Fruit fly (Drosophila melanogaster): Measurements from ENCODE around the gene CG17329.
A peak's percentile ranks its signal among the peaks of the same experiment; 100 is the strongest.

The CG17329 gene

DNA sequence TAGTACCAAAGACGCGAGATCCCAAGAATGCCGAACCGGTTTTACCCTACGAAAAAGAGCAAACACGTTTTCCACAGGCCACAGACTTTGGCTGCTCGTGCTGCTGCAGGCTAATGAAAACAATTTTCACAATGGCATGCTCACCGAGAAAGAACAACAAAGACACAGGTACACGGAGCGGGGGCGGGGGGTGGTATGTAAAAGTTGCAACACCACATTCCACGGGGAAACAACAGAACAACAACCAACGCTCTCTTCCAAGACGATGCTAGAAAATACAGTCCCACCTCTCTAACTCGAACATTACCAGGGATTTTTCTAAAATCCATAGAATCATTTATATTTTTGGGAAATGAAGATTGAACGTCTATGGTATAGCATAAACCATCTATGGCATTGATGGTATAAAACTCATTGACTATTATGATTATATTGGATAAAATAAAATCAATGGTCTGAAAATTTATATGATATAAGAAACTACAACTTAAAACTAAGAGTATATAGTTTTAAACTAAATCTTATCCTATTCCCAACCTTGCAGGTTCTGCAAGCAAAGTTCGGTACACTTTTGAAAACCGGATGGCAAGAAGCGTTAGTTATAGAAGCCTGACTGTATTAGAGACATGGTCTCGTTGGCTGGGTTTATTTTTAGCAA is 9.5 kb upstream of the CG17329 start:
- no peak for TF ChIP-seq h (optimal IDR thresholded peaks at IDR 0.05)
- no peak for TF ChIP-seq insv (optimal IDR thresholded peaks at IDR 0.05)
- TF ChIP-seq psq (optimal IDR thresholded peaks at IDR 0.05): no peak
- no peak for TF ChIP-seq Myc (optimal IDR thresholded peaks at IDR 0.05)
- no peak for TF ChIP-seq Sin3A (optimal IDR thresholded peaks at IDR 0.05)
- no peak for TF ChIP-seq ttk (optimal IDR thresholded peaks at IDR 0.05)

DNA sequence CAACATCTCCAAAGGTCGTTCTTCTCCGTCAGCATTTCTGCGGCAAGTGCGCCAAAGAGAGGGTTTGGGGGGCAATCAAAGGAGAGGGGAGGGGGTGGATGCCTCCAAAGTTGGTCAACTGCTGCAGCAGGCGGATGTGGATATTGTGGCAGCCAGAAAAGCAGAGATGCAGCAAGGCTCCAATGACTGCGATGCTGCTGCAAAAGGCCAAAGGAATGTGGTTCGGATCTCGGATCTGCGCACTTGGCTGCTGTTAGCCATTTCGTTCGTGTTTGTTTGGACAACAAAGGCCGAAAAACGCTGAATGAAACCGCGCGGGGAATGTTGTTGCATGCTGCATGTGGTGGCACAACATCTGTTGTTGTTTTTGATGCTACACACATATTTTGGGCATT is 9.0 kb upstream of the CG17329 start:
- no peak for TF ChIP-seq Sin3A (optimal IDR thresholded peaks at IDR 0.05)
- no peak for TF ChIP-seq ttk (optimal IDR thresholded peaks at IDR 0.05)
- no peak for TF ChIP-seq h (optimal IDR thresholded peaks at IDR 0.05)
- TF ChIP-seq psq (optimal IDR thresholded peaks at IDR 0.05): no peak
- TF ChIP-seq Myc (optimal IDR thresholded peaks at IDR 0.05): no peak
- no peak for TF ChIP-seq insv (optimal IDR thresholded peaks at IDR 0.05)

DNA sequence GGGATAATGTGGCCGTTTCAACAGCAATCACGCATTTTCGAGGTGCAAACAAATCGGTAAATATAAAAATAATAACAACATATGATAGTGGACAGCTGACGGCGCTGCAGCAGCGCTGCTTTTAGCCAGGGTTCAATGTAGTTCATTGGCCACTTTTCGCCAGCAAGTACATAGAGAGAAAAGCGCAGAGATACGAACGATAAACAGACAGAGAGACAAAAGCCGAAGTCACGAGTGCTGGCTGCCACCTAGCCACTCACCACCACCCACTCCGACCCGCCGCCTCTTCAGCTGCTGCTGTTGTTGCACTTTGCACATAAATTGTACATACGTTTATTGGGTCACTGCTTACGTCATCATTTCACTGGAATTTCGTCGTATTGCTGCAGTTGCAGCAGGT is 8.2 kb upstream of the CG17329 start:
- TF ChIP-seq ttk (optimal IDR thresholded peaks at IDR 0.05) (no peak), h (optimal IDR thresholded peaks at IDR 0.05) (no peak), psq (optimal IDR thresholded peaks at IDR 0.05) (no peak), insv (optimal IDR thresholded peaks at IDR 0.05) (no peak), Sin3A (optimal IDR thresholded peaks at IDR 0.05) (no peak), Myc (optimal IDR thresholded peaks at IDR 0.05) (no peak)

DNA sequence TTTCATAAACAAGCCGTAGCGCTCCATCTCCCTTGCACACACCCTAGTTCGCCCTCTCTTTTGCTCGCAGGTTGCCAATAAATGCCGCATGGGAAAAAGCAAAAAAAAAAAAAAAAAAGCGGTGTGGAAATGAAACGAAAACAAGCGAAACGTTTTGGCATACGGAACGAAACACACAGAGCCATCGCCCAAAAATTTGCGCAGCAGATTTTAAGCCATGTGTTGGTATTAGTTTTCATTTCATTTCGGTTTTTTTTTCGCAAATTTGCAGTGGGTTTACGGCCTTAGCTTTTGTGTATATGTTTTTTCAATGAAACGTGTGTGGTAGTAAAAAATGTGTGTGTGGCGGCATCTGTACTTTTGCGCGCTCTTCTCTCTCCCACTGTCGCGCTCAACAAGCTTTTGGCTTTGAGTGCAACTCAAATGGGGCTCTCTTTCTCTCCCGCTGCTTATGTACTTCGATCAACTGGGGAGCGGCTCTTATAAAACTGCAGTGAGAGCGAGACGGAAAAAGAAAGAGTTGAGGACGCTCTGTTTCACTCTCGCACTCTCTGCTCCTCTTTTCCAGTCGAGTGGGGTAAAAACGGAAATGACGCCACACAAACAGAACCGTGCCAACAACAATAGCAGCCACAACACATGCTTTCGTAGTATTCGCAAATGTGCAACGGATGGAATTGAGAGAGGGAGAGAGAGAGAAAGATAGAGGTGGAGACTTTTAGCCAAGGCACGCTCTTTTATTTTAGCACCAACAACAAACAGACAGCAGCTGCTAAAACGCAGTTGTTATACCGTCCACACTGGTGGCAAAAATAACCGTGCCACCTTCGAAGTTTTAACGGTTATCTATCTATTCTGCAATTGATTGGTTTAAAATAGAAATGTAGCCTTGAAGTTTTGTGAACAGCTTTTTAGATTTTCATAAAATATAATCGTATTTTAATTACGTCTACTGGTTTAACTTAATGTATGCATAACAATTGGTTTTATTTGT is 6.5 kb upstream of the CG17329 start:
- TF ChIP-seq ttk (optimal IDR thresholded peaks at IDR 0.05) (no peak), Sin3A (optimal IDR thresholded peaks at IDR 0.05) (no peak), insv (optimal IDR thresholded peaks at IDR 0.05) (no peak), h (optimal IDR thresholded peaks at IDR 0.05) (no peak), psq (optimal IDR thresholded peaks at IDR 0.05) (no peak), Myc (optimal IDR thresholded peaks at IDR 0.05) (no peak)

DNA sequence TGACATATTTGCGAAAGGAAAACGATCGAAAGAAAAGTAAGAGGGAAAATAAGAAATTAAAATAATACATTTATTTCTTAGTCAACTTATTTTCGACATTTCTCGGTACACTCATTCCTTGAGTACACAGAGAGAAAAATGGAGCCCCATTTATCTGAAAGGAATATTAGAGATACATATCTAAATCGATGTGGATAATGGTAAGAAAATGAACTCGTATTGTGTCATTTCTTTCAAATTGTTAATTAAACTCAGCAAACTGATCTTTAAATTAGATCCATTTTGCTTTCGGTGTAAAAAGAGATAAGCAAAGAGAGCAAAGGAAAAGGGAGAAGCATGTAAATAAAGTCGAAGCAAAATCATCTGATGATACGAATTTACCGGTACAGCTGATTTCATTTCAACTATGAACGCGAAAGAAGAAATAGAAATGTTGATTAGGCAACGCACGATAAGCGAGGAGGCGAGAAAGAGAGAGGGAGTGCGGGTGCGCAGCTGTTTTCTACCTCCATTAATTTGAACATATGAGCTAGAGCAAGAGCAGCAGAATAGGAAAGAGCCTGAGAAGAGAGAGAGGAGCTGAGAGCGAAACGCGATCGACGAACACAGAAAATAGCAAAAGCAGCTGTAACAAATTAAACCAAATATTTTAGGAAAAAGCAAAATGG is 5.3 kb upstream of the CG17329 start:
- TF ChIP-seq h (optimal IDR thresholded peaks at IDR 0.05): no peak
- TF ChIP-seq Sin3A (optimal IDR thresholded peaks at IDR 0.05): no peak
- TF ChIP-seq ttk (optimal IDR thresholded peaks at IDR 0.05): no peak
- no peak for TF ChIP-seq Myc (optimal IDR thresholded peaks at IDR 0.05)

DNA sequence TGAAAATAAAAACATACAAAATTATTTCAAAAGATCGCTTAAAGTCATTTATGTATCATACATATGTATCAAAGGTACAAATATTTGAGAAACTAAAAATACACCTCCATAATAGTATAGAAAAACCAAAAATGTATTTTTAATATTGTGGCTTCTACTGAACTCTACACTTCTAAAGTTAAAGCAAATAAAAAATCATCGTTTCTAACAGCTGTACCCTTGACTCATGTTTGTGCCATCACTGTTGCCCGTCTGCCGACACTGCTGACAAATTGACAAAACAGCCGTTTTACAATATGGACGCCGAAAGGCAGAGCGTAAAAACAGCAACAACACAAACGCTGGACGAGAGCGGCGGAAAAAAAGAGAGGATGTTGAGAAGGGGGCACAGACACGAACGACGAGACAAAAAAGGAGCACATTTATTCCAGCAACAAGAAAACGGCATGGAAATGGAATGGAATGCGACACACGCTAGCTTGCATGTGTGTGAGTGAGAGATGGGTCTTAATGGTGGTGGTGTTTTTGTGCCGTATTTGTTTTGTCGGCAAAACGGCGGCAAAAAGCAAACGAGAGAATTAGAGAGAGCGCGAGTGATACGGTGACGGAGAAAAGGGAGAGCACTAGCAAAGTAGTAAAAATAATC is 4.6 kb upstream of the CG17329 start:
- no peak for TF ChIP-seq Myc (optimal IDR thresholded peaks at IDR 0.05)
- TF ChIP-seq Sin3A (optimal IDR thresholded peaks at IDR 0.05): no peak
- TF ChIP-seq psq (optimal IDR thresholded peaks at IDR 0.05): peak; percentile 89
- no peak for TF ChIP-seq ttk (optimal IDR thresholded peaks at IDR 0.05)
- TF ChIP-seq h (optimal IDR thresholded peaks at IDR 0.05): no peak
- TF ChIP-seq insv (optimal IDR thresholded peaks at IDR 0.05): no peak

DNA sequence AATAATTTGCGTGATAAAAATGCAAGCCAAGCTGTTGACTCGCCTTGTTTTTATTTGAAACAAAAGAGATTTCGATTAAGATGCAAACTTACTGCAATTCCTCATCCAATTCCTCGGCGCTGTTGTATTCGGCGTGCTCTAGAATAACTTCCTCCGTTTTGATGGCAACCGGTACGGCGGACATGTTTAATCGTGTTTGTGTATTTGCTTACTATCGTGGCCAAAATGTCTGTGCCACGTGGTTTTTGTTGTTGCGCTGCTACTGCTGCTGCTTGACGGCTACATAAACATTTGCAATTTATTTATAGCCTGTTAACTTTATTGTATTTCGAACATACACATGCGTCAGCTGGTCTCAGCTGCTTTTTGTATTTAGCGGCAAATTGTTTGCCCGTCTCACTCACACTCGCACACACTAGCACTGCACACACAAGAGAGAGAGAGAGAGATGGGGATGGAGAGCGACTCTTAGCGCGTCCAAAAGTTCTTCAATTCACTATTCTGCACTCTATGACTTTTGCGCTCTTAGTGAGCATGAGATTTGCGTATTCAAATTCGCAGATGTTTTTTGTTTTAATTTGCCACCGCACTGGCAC is 4.0 kb upstream of the CG17329 start:
- no peak for TF ChIP-seq ttk (optimal IDR thresholded peaks at IDR 0.05)
- no peak for TF ChIP-seq Sin3A (optimal IDR thresholded peaks at IDR 0.05)
- TF ChIP-seq insv (optimal IDR thresholded peaks at IDR 0.05): no peak
- TF ChIP-seq h (optimal IDR thresholded peaks at IDR 0.05): no peak
- TF ChIP-seq Myc (optimal IDR thresholded peaks at IDR 0.05): no peak
- TF ChIP-seq psq (optimal IDR thresholded peaks at IDR 0.05): no peak

DNA sequence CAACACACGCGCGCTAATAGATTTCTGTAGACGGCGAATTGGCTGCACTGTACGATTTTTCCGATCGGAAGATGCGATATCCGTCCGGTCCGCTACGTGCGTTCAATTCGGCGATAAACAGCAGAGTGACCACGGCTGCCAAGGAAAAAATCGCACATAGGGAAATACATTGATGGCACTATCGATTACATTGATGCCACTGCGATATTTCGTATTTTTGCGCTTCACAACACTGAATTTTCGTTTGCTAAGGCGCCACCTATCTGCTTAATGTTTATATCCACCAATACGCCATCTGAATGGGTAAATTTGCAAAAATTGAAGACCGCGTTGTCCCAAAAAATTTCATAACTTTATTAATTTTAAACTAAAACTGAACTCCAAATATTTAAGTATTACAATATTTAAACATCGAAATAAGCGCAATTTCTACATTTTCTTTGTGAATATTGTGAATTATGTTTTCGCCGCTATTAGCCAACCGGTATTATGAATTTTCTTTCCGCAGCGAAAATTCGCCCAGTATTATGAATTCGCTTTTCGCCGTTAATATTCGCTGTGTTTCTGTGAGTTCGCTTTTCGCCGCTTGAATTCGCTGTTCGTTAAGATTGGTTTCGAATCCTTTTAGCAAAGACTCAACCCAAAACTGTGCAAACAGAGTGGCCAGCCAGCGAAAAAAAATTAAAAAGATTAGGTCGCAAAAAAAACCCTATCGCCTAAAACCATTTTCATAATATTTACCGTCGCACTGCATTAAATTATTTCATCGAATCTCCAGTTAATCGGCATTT is 3.3 kb upstream of the CG17329 start, which contains the start of the genes crp and pkaap:
Gene crp, minus strand, starts transcription at position 129 of the 791 bp plus-strand sequence.
Gene pkaap, plus strand, starts transcription at position 689 of the 791 bp plus-strand sequence.
- TF ChIP-seq Sin3A (optimal IDR thresholded peaks at IDR 0.05) (no peak), Myc (optimal IDR thresholded peaks at IDR 0.05) (no peak)

DNA sequence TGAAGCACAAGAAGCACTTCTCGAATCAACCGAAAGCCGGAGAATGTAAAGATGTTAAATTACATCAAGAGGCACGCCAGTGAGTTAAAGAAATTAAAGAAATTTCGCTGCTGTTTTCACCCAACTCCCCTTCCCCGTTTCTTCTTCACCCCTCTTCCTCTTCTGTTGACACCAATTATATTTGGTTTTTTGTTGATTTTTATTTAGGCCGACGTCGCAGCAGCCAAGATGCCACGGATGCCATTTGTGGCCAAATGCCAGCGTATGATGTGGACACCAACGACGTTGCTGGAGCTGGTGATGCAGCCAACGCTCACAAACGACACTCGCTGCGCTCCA is 2.7 kb upstream of the CG17329 start:
- no peak for TF ChIP-seq Myc (optimal IDR thresholded peaks at IDR 0.05)
- no peak for TF ChIP-seq ttk (optimal IDR thresholded peaks at IDR 0.05)
- no peak for TF ChIP-seq insv (optimal IDR thresholded peaks at IDR 0.05)
- TF ChIP-seq h (optimal IDR thresholded peaks at IDR 0.05): no peak
- TF ChIP-seq psq (optimal IDR thresholded peaks at IDR 0.05): no peak
- no peak for TF ChIP-seq Sin3A (optimal IDR thresholded peaks at IDR 0.05)

DNA sequence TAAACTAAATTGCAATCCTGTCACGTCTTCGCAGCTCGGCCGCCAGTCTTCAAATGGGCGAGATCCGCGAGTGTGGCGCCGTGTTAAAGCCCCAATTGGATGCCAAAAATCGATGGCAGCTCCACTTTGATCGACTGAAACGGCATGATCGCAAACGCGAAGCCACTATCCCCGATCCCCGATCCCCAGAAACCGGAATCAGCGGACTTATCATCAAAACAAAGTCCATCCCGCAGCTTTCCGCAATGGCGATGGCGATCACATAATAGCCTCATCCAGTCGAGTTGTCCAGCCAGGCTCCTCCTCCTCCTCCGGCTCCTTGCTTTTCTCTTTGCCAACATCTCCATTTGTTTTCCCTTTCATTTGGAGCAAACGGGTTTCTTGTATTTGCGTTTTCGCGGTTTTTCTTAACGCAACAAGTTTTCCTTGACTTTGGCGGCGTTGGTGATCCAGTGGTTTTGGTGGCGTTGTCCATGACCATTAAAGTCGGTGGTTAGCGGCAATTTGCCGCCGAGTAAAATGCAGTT is 2.0 kb downstream of the CG17329 start, which contains the start of gene CG13258:
Gene CG13258, minus strand, starts transcription at position 51 of the 527 bp plus-strand sequence.
- no peak for TF ChIP-seq insv (optimal IDR thresholded peaks at IDR 0.05)
- no peak for TF ChIP-seq Myc (optimal IDR thresholded peaks at IDR 0.05)
- no peak for TF ChIP-seq psq (optimal IDR thresholded peaks at IDR 0.05)
- no peak for TF ChIP-seq ttk (optimal IDR thresholded peaks at IDR 0.05)
- TF ChIP-seq h (optimal IDR thresholded peaks at IDR 0.05): no peak
- no peak for TF ChIP-seq Sin3A (optimal IDR thresholded peaks at IDR 0.05)

All from Kc167 (cell line).